Worm (Caenorhabditis elegans) whole organism, mixed stage, embryonic: ENCODE data around the gene C02B8.12.

Source experiments
- M03D4.4 ChIP-seq: sonication (generic microtip); optimal IDR thresholded peaks from 2 replicates; lab custom pipeline; 2017; ENCODE audit warnings: mild to moderate bottlenecking, missing genetic modification characterization, missing compliant biosample characterization
- bed-3 ChIP-seq: fragments of 200-800 bp; sonication (Bioruptor generic); optimal IDR thresholded peaks from 3 replicates; lab custom pipeline; 2018; ENCODE audit warnings: mild to moderate bottlenecking, missing genetic modification characterization, moderate library complexity, missing compliant biosample characterization
- blmp-1 ChIP-seq: fragments of 150-350 bp; optimal IDR thresholded peaks from 2 replicates; lab custom pipeline; 2014; ENCODE audit warnings: missing biosample characterization, missing genetic modification characterization
- ceh-39 ChIP-seq: fragments of 150-350 bp; optimal IDR thresholded peaks from 2 replicates; lab custom pipeline; 2014; ENCODE audit warnings: missing biosample characterization, missing genetic modification characterization
- ceh-43 ChIP-seq: fragments of 200-800 bp; sonication (Bioruptor generic); optimal IDR thresholded peaks from 2 replicates; lab custom pipeline; 2018; ENCODE audit warnings: mild to moderate bottlenecking, missing genetic modification characterization, moderate library complexity, missing compliant biosample characterization
- ceh-83 ChIP-seq: fragments of 200-800 bp; sonication (Bioruptor generic); optimal IDR thresholded peaks from 2 replicates; lab custom pipeline; 2018; ENCODE audit warnings: mild to moderate bottlenecking, missing genetic modification characterization, missing compliant biosample characterization
- ces-1 ChIP-seq: fragments of 150-350 bp; optimal IDR thresholded peaks from 2 replicates; lab custom pipeline; 2014; ENCODE audit warnings: missing biosample characterization, missing genetic modification reagents, missing genetic modification characterization
- cnd-1 ChIP-seq: fragments of 200-800 bp; sonication (Bioruptor generic); optimal IDR thresholded peaks from 2 replicates; lab custom pipeline; 2018; ENCODE audit warnings: mild to moderate bottlenecking, missing genetic modification characterization, missing compliant biosample characterization
- elt-1 ChIP-seq: sonication (generic microtip); optimal IDR thresholded peaks from 2 replicates; lab custom pipeline; 2017; ENCODE audit warnings: missing genetic modification characterization, mild to moderate bottlenecking, missing compliant biosample characterization, antibody characterized with exemption, moderate library complexity, borderline replicate concordance; ENCODE audit not compliant: insufficient read depth
- elt-3 ChIP-seq: fragments of 150-350 bp; optimal IDR thresholded peaks from 2 replicates; lab custom pipeline; 2014; ENCODE audit warnings: missing biosample characterization, missing genetic modification characterization
- flh-1 ChIP-seq: fragments of 200-800 bp; sonication (Bioruptor generic); optimal IDR thresholded peaks from 2 replicates; lab custom pipeline; 2018; ENCODE audit warnings: mild to moderate bottlenecking, missing genetic modification characterization, moderate library complexity, missing compliant biosample characterization
- ham-2 ChIP-seq: fragments of 200-800 bp; sonication (Bioruptor generic); optimal IDR thresholded peaks from 2 replicates; lab custom pipeline; 2018; ENCODE audit warnings: mild to moderate bottlenecking, missing genetic modification characterization, missing compliant biosample characterization
- lin-13 ChIP-seq: fragments of 150-350 bp; optimal IDR thresholded peaks from 2 replicates; lab custom pipeline; 2014; ENCODE audit warnings: missing biosample characterization, missing genetic modification characterization
- lin-32 ChIP-seq: fragments of 200-800 bp; sonication (Bioruptor generic); optimal IDR thresholded peaks from 2 replicates; lab custom pipeline; 2018; ENCODE audit warnings: mild to moderate bottlenecking, missing genetic modification characterization, missing compliant biosample characterization
- lsy-2 ChIP-seq: fragments of 150-350 bp; optimal IDR thresholded peaks from 2 replicates; lab custom pipeline; 2014; ENCODE audit warnings: missing biosample characterization, missing genetic modification characterization
- mab-5 ChIP-seq: fragments of 150-350 bp; optimal IDR thresholded peaks from 2 replicates; lab custom pipeline; 2014; ENCODE audit warnings: missing biosample characterization, missing genetic modification characterization
- mep-1 ChIP-seq: fragments of 150-350 bp; optimal IDR thresholded peaks from 2 replicates; lab custom pipeline; 2017; ENCODE audit warnings: missing biosample characterization, missing genetic modification reagents, missing genetic modification characterization, inconsistent platforms
- mls-2 ChIP-seq: sonication (generic microtip); optimal IDR thresholded peaks from 2 replicates; lab custom pipeline; 2016; ENCODE audit warnings: mild to moderate bottlenecking, missing genetic modification characterization, moderate library complexity, missing compliant biosample characterization
- nhr-12 ChIP-seq: fragments of 150-350 bp; optimal IDR thresholded peaks from 2 replicates; lab custom pipeline; 2014; ENCODE audit warnings: missing biosample characterization, missing genetic modification characterization
- nhr-2 ChIP-seq: fragments of 150-350 bp; optimal IDR thresholded peaks from 2 replicates; lab custom pipeline; 2014; ENCODE audit warnings: missing biosample characterization, missing genetic modification characterization
- nhr-28 ChIP-seq: fragments of 150-350 bp; optimal IDR thresholded peaks from 2 replicates; lab custom pipeline; 2014; ENCODE audit warnings: missing biosample characterization, missing genetic modification characterization
- nhr-76 ChIP-seq: sonication (generic microtip); optimal IDR thresholded peaks from 2 replicates; lab custom pipeline; 2017; ENCODE audit warnings: missing biosample characterization, missing genetic modification characterization
- pha-4 ChIP-seq: fragments of 150-350 bp; optimal IDR thresholded peaks from 2 replicates; lab custom pipeline; 2018; ENCODE audit warnings: missing biosample characterization, missing genetic modification reagents, missing genetic modification characterization
- sem-2 ChIP-seq: fragments of 200-800 bp; sonication (Bioruptor generic); optimal IDR thresholded peaks from 2 replicates; lab custom pipeline; 2018; ENCODE audit warnings: mild to moderate bottlenecking, missing genetic modification characterization, missing compliant biosample characterization
- snpc-4 ChIP-seq: fragments of 150-350 bp; optimal IDR thresholded peaks from 2 replicates; lab custom pipeline; 2014; ENCODE audit warnings: missing biosample characterization, missing genetic modification characterization
- sptf-1 ChIP-seq: sonication (generic microtip); optimal IDR thresholded peaks from 2 replicates; lab custom pipeline; 2017; ENCODE audit warnings: mild to moderate bottlenecking, missing genetic modification characterization, moderate library complexity, missing compliant biosample characterization
- tbx-8 ChIP-seq: fragments of 200-800 bp; sonication (Bioruptor generic); optimal IDR thresholded peaks from 2 replicates; lab custom pipeline; 2018; ENCODE audit warnings: mild to moderate bottlenecking, missing genetic modification characterization, moderate library complexity, missing compliant biosample characterization
- unc-120 ChIP-seq: sonication (generic microtip); optimal IDR thresholded peaks from 2 replicates; lab custom pipeline; 2017; ENCODE audit warnings: missing genetic modification characterization, missing compliant biosample characterization; ENCODE audit not compliant: poor library complexity, severe bottlenecking
- unc-39 ChIP-seq: fragments of 150-350 bp; optimal IDR thresholded peaks from 2 replicates; lab custom pipeline; 2014; ENCODE audit warnings: missing biosample characterization, missing genetic modification characterization
- unc-62 ChIP-seq: fragments of 150-350 bp; optimal IDR thresholded peaks from 2 replicates; lab custom pipeline; 2014; ENCODE audit warnings: missing biosample characterization, missing genetic modification reagents, missing genetic modification characterization
- zip-8 ChIP-seq: fragments of 150-350 bp; optimal IDR thresholded peaks from 2 replicates; lab custom pipeline; 2014; ENCODE audit warnings: missing biosample characterization, missing genetic modification characterization
- ztf-11 ChIP-seq: fragments of 150-350 bp; optimal IDR thresholded peaks from 2 replicates; lab custom pipeline; 2014; ENCODE audit warnings: missing biosample characterization, missing genetic modification characterization

The C02B8.12 gene

ce11 chrX:8086725-8087641 lies 36.2 kb downstream of the C02B8.12 start:
- TF ChIP-seq nhr-12 (tag; lab: Kevin White, UChicago) (no peak), elt-1 (peak; percentile 65)

ce11 chrX:8086450-8086724 lies 36.8 kb downstream of the C02B8.12 start, which contains the start of gene dao-3:
dao-3 (minus strand) TSS chrX:8086550.
- no peak for TF ChIP-seq unc-62 (GFP tag; lab: Kevin White, UChicago)

ce11 chrX:8084669-8085068 lies 38.5 kb downstream of the C02B8.12 start:
- no peak for TF ChIP-seq zip-8
- no peak for TF ChIP-seq flh-1 (GFP tag; lab: Kevin White, UChicago)
- TF ChIP-seq lin-13, result no peak
- no peak for TF ChIP-seq ztf-11 (tag; lab: Kevin White, UChicago)
- no peak for TF ChIP-seq ces-1
- no peak for TF ChIP-seq ceh-39
- TF ChIP-seq elt-1, result no peak
- no peak for TF ChIP-seq sem-2 (GFP tag; lab: Kevin White, UChicago)
- no peak for TF ChIP-seq ceh-83
- TF ChIP-seq M03D4.4 (tag; lab: Kevin White, UChicago), result no peak
- TF ChIP-seq unc-120, result no peak
- no peak for TF ChIP-seq ceh-43 (GFP tag; lab: Kevin White, UChicago)
- TF ChIP-seq unc-39 (tag; lab: Kevin White, UChicago), result no peak
- no peak for TF ChIP-seq mls-2
- TF ChIP-seq mep-1 (tag; lab: Kevin White, UChicago), result no peak
- TF ChIP-seq nhr-12 (tag; lab: Kevin White, UChicago), result no peak
- no peak for TF ChIP-seq tbx-8

ce11 chrX:8083919-8084318 lies 39.2 kb downstream of the C02B8.12 start, which contains the start of gene K07E3.4:
K07E3.4 (minus strand) TSS chrX:8084018.
- TF ChIP-seq elt-1, result peak; percentile 9
- no peak for TF ChIP-seq elt-3 (tag; lab: Kevin White, UChicago)

- TF ChIP-seq zip-8 (no peak), nhr-12 (tag; lab: Kevin White, UChicago) (no peak), M03D4.4 (tag; lab: Kevin White, UChicago) (no peak), nhr-76 (tag; lab: Kevin White, UChicago) (no peak), lsy-2 (no peak), nhr-2 (tag; lab: Kevin White, UChicago) (no peak), sptf-1 (tag; lab: Kevin White, UChicago) (no peak), elt-1 (no peak), lin-13 (no peak), ham-2 (GFP tag; lab: Kevin White, UChicago) (no peak), snpc-4 (no peak), unc-120 (no peak), sem-2 (GFP tag; lab: Kevin White, UChicago) (no peak), mep-1 (tag; lab: Kevin White, UChicago) (no peak), ces-1 (no peak), mab-5 (no peak), lin-32 (GFP tag; lab: Kevin White, UChicago) (no peak), blmp-1 (tag; lab: Kevin White, UChicago) (no peak)
- TF ChIP-seq, all 35 proteins: peak for 0
Measured at ce11 chrX:8083330-8083729, 39.8 kb downstream of the C02B8.12 start.

ce11 chrX:8082703-8083102 lies 40.5 kb downstream of the C02B8.12 start:
- TF ChIP-seq lin-32 (GFP tag; lab: Kevin White, UChicago) (no peak), nhr-12 (tag; lab: Kevin White, UChicago) (no peak), mep-1 (tag; lab: Kevin White, UChicago) (no peak), bed-3 (no peak), blmp-1 (tag; lab: Kevin White, UChicago) (no peak), ham-2 (GFP tag; lab: Kevin White, UChicago) (no peak), lin-13 (no peak), ceh-43 (GFP tag; lab: Kevin White, UChicago) (no peak), nhr-2 (tag; lab: Kevin White, UChicago) (no peak), M03D4.4 (tag; lab: Kevin White, UChicago) (no peak), sptf-1 (tag; lab: Kevin White, UChicago) (no peak), flh-1 (GFP tag; lab: Kevin White, UChicago) (no peak), cnd-1 (no peak), nhr-28 (no peak), tbx-8 (no peak), pha-4 (tag; lab: Kevin White, UChicago) (no peak), unc-39 (tag; lab: Kevin White, UChicago) (no peak)
